Fruit fly (Drosophila melanogaster): Measurements from ENCODE around the gene Bacc.

DNA sequence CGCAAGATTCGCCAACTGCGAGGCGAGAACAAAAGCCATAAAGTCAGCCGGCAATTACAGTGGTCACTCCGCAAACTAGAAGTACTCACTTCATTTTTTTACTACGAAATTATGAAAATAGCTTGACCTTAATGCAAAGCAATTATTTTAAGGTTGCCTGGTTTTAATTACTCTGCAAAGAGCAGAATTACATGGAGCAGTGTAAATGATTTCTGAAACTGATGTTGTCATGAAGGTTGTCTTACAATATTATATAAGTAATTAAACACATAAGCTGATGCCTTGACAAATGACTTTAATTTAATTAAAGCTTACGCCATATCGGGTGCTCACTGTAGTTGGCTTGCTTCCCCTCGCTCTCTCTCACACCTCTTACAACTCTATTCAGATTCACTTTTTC lies 18.0 kb upstream of the Bacc start:
- TF ChIP-seq pan (optimal IDR thresholded peaks at IDR 0.05) (no peak), CG8478 (optimal IDR thresholded peaks at IDR 0.05) (no peak), EcR (GFP tag; optimal IDR thresholded peaks at IDR 0.05) (no peak), usp (GFP tag; optimal IDR thresholded peaks at IDR 0.05) (no peak), psq (optimal IDR thresholded peaks at IDR 0.05) (no peak)

Measured in whole organism.